Worm (Caenorhabditis elegans) whole organism, late embryonic: ENCODE measurements around the gene ugt-46.
A peak's percentile ranks its signal among the peaks of the same experiment; 100 is the strongest.

ENCODE experiments used
- F13H6.1 ChIP-seq: sonication (generic microtip); optimal IDR thresholded peaks from 2 replicates; lab custom pipeline; 2016; ENCODE audit warnings: missing genetic modification characterization, missing compliant biosample characterization
- K02D7.2 ChIP-seq: sonication (generic microtip); optimal IDR thresholded peaks from 2 replicates; lab custom pipeline; 2017; ENCODE audit warnings: mild to moderate bottlenecking, missing genetic modification characterization, missing compliant biosample characterization
- K09A11.1 ChIP-seq: sonication (generic microtip); optimal IDR thresholded peaks from 2 replicates; lab custom pipeline; 2017; ENCODE audit warnings: antibody characterized with exemption, mild to moderate bottlenecking, missing genetic modification characterization, missing compliant biosample characterization; ENCODE audit not compliant: insufficient read depth
- ama-1 ChIP-seq: fragments of 150-350 bp; optimal IDR thresholded peaks from 2 replicates; lab custom pipeline; 2014
- ceh-14 ChIP-seq: sonication (generic microtip); optimal IDR thresholded peaks from 2 replicates; lab custom pipeline; 2016; ENCODE audit warnings: missing genotype, missing genetic modification characterization, missing compliant biosample characterization
- ceh-2 ChIP-seq: sonication (generic microtip); optimal IDR thresholded peaks from 2 replicates; lab custom pipeline; 2016; ENCODE audit warnings: missing genotype, missing genetic modification characterization, missing compliant biosample characterization
- ceh-24 ChIP-seq: sonication (generic microtip); optimal IDR thresholded peaks from 2 replicates; lab custom pipeline; 2016; ENCODE audit warnings: mild to moderate bottlenecking, missing genetic modification characterization, missing compliant biosample characterization
- ceh-30 ChIP-seq: fragments of 150-350 bp; optimal IDR thresholded peaks from 2 replicates; lab custom pipeline; 2014; ENCODE audit warnings: missing biosample characterization, missing genetic modification characterization
- ceh-45 ChIP-seq: fragments of 200-800 bp; sonication (Bioruptor generic); IDR thresholded peaks from 2 replicates; pipeline ENCODE4 v1.3.6; 2022; ENCODE audit warnings: missing genetic modification reagents, missing genetic modification characterization, missing compliant biosample characterization
- ceh-6 ChIP-seq: fragments of 200-800 bp; sonication (Bioruptor generic); optimal IDR thresholded peaks from 2 replicates; lab custom pipeline; 2018; ENCODE audit warnings: mild to moderate bottlenecking, missing genetic modification characterization, missing compliant biosample characterization
- ceh-9 ChIP-seq: sonication (generic microtip); optimal IDR thresholded peaks from 2 replicates; lab custom pipeline; 2016; ENCODE audit warnings: mild to moderate bottlenecking, missing genetic modification characterization, inconsistent platforms, missing compliant biosample characterization
- dmd-4 ChIP-seq: sonication (generic microtip); optimal IDR thresholded peaks from 2 replicates; lab custom pipeline; 2016; ENCODE audit warnings: borderline replicate concordance, missing genetic modification characterization, missing compliant biosample characterization
- dve-1 ChIP-seq: sonication (generic microtip); optimal IDR thresholded peaks from 2 replicates; lab custom pipeline; 2017; ENCODE audit warnings: antibody characterized with exemption, mild to moderate bottlenecking, missing genetic modification characterization, missing compliant biosample characterization
- elt-4 ChIP-seq: sonication (generic microtip); optimal IDR thresholded peaks from 2 replicates; lab custom pipeline; 2016; ENCODE audit warnings: missing genetic modification characterization, missing compliant biosample characterization
- fkh-10 ChIP-seq: fragments of 150-350 bp; optimal IDR thresholded peaks from 2 replicates; lab custom pipeline; 2014; ENCODE audit warnings: missing biosample characterization, missing genetic modification reagents, missing genetic modification characterization
- fkh-6 ChIP-seq: sonication (generic microtip); optimal IDR thresholded peaks from 2 replicates; lab custom pipeline; 2016; ENCODE audit warnings: missing genetic modification characterization, missing compliant biosample characterization
- gmeb-2 ChIP-seq: sonication (generic microtip); optimal IDR thresholded peaks from 2 replicates; lab custom pipeline; 2016; ENCODE audit warnings: missing genetic modification characterization, inconsistent platforms, missing compliant biosample characterization
- hlh-13 ChIP-seq: fragments of 200-800 bp; sonication (Bioruptor generic); optimal IDR thresholded peaks from 2 replicates; lab custom pipeline; 2018; ENCODE audit warnings: mild to moderate bottlenecking, missing genetic modification characterization, missing compliant biosample characterization
- hlh-15 ChIP-seq: sonication (generic microtip); optimal IDR thresholded peaks from 2 replicates; lab custom pipeline; 2016; ENCODE audit warnings: missing genetic modification characterization, missing compliant biosample characterization
- hlh-8 ChIP-seq: sonication (generic microtip); optimal IDR thresholded peaks from 2 replicates; lab custom pipeline; 2016; ENCODE audit warnings: missing genotype, missing genetic modification characterization, missing compliant biosample characterization
- lin-11 ChIP-seq: fragments of 200-800 bp; sonication (Bioruptor generic); optimal IDR thresholded peaks from 2 replicates; lab custom pipeline; 2018; ENCODE audit warnings: mild to moderate bottlenecking, missing genetic modification characterization, missing compliant biosample characterization
- npax-4 ChIP-seq: sonication (generic microtip); optimal IDR thresholded peaks from 2 replicates; lab custom pipeline; 2016; ENCODE audit warnings: missing genetic modification characterization, missing compliant biosample characterization
- odd-2 ChIP-seq: sonication (generic microtip); optimal IDR thresholded peaks from 2 replicates; lab custom pipeline; 2017; ENCODE audit warnings: antibody characterized with exemption, mild to moderate bottlenecking, missing genetic modification characterization, missing compliant biosample characterization
- pag-3 ChIP-seq: sonication (generic microtip); optimal IDR thresholded peaks from 2 replicates; lab custom pipeline; 2016; ENCODE audit warnings: missing compliant biosample characterization, missing genetic modification characterization, borderline replicate concordance
- pax-1 ChIP-seq: fragments of 150-350 bp; optimal IDR thresholded peaks from 2 replicates; lab custom pipeline; 2014; ENCODE audit warnings: missing biosample characterization, missing genetic modification characterization
- pha-2 ChIP-seq: sonication (generic microtip); optimal IDR thresholded peaks from 2 replicates; lab custom pipeline; 2017; ENCODE audit warnings: mild to moderate bottlenecking, missing genetic modification characterization, missing compliant biosample characterization
- pha-4 ChIP-seq: fragments of 150-350 bp; optimal IDR thresholded peaks from 2 replicates; lab custom pipeline; 2018; ENCODE audit warnings: missing biosample characterization, missing genetic modification reagents, missing genetic modification characterization
- pqm-1 ChIP-seq: sonication (generic microtip); optimal IDR thresholded peaks from 2 replicates; lab custom pipeline; 2016; ENCODE audit warnings: missing genetic modification characterization, missing compliant biosample characterization
- pros-1 ChIP-seq: fragments of 150-350 bp; optimal IDR thresholded peaks from 2 replicates; lab custom pipeline; 2014; ENCODE audit warnings: missing biosample characterization, missing genetic modification reagents, missing genetic modification characterization
- sox-2 ChIP-seq: fragments of 200-800 bp; sonication (Bioruptor generic); IDR thresholded peaks from 2 replicates; pipeline ENCODE4 v1.3.6; 2022; ENCODE audit warnings: missing genetic modification reagents, missing genetic modification characterization, missing compliant biosample characterization
- sox-4 ChIP-seq: sonication (generic microtip); optimal IDR thresholded peaks from 2 replicates; lab custom pipeline; 2017; ENCODE audit warnings: mild to moderate bottlenecking, missing genetic modification characterization, inconsistent platforms, missing compliant biosample characterization
- tbx-7 ChIP-seq: sonication (generic microtip); optimal IDR thresholded peaks from 2 replicates; lab custom pipeline; 2016; ENCODE audit warnings: missing genotype, missing genetic modification characterization, missing compliant biosample characterization
- unc-3 ChIP-seq, 2 experiments: fragments of 200-800 bp in 1 of 2; sonication (Bioruptor generic) in 1 of 2; sonication (generic microtip) in 1 of 2; conservative IDR thresholded peaks in 1 of 2; optimal IDR thresholded peaks in 1 of 2; 2 replicates each; pipeline versions ENCODE4 v1.3.6 to Lab custom; 2016 to 2022; ENCODE audit warnings: missing compliant biosample characterization in 2 of 2, missing genetic modification characterization in 2 of 2, missing genetic modification reagents in 1 of 2
- zip-5 ChIP-seq: sonication (generic microtip); optimal IDR thresholded peaks from 2 replicates; lab custom pipeline; 2016; ENCODE audit warnings: missing genetic modification characterization, missing compliant biosample characterization
- ztf-16 ChIP-seq: sonication (generic microtip); optimal IDR thresholded peaks from 2 replicates; lab custom pipeline; 2017; ENCODE audit warnings: missing genetic modification characterization, missing compliant biosample characterization

Gene ugt-46

DNA sequence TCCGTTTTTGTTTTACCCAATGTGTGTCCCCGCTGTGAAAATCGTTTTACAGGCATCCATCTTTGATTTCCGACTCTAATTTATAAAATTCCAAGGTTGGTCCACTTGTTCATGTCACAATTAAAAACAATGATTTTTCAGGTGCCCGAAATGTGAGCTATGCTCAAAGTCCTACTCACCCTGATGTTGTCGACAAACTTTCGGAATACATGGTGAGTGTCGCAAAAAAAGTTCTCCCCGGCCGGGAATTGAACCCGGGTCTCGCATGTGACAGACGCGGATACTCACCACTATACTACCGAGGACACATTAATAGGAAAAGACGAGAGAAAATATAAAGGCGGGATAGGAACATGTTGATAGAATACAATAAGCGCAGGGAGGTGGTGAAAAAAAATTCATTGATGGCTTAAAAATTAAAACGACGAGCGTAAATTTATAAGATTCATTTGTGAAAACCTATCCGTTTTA is 40.4 kb downstream of the ugt-46 start, which contains the start of gene egl-17 (continued):
- TF ChIP-seq zip-5 (tag; lab: Kevin White, UChicago) (peak; percentile 64), hlh-15 (tag; lab: Kevin White, UChicago) (peak; percentile 93), unc-3 (GFP tag; conservative IDR thresholded peaks at IDR 0.05; lab: Robert Waterston, UW) (peak; percentile 92), unc-3 (tag; optimal IDR thresholded peaks at IDR 0.05; lab: Kevin White, UChicago) (peak; percentile 90), K09A11.1 (tag; lab: Kevin White, UChicago) (peak; percentile 81), ceh-2 (tag; lab: Kevin White, UChicago) (peak; percentile 87), dve-1 (peak; percentile 84), pros-1 (no peak), K02D7.2 (tag; lab: Kevin White, UChicago) (peak; percentile 92), pag-3 (tag; lab: Kevin White, UChicago) (peak; percentile 75), ceh-9 (tag; lab: Kevin White, UChicago) (peak; percentile 48), hlh-13 (GFP tag; lab: Kevin White, UChicago) (peak; percentile 77), npax-4 (tag; lab: Kevin White, UChicago) (peak; percentile 87), ceh-14 (tag; lab: Kevin White, UChicago) (peak; percentile 93), hlh-8 (tag; lab: Kevin White, UChicago) (peak; percentile 89), dmd-4 (tag; lab: Kevin White, UChicago) (peak; percentile 96)

DNA sequence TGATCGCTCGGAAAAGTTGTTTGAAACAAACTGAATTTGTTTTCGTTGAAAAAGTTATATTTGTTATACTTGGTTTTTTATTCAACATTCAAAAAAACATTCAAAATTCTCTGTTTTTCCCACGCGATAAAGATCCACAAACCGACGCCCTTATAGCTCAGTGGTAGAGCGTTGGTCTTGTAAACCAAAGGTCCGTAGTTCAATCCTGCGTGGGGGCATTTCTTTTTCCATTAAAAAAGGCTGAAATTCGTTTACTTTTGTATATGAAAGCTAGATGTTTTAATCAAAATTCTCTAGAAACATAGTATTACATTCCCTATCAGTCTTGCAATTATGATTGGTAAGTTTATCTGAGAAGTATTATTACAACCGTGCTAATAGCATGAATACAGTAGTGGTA is 42.4 kb downstream of the ugt-46 start:
- TF ChIP-seq lin-11 = no peak
- TF ChIP-seq pax-1 (tag; lab: Kevin White, UChicago) = no peak
- TF ChIP-seq tbx-7 (tag; lab: Kevin White, UChicago) = no peak
- no peak for TF ChIP-seq hlh-8 (tag; lab: Kevin White, UChicago)
- TF ChIP-seq elt-4 (tag; lab: Kevin White, UChicago) = no peak
- TF ChIP-seq pqm-1 (tag; lab: Kevin White, UChicago) = no peak

DNA sequence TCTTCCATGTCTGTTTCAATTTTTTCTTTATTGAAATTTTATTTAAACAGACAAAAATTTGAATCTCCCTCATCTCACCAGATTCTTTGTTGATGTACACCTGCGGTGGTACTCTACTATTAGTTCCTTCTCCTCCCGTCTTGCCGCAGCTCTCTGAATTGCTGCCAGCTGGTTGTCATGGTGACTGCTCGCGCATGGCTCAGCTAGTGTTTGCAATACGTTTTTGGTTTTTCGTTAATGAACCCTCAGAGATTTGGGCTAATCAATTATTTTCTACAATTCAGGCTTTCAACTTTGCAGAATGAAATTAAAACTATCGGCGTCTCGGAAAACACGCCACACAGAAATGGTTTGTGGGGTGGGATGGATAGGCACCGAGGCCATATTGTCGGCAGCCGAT is 48.9 kb downstream of the ugt-46 start, which contains the start of gene che-2:
che-2 (plus strand) TSS at position 301 of the 400 bp plus-strand sequence.
- TF ChIP-seq ama-1 = no peak
- no peak for TF ChIP-seq gmeb-2
- TF ChIP-seq pha-2 (tag; lab: Kevin White, UChicago) = no peak
- TF ChIP-seq sox-4 = no peak
- no peak for TF ChIP-seq pqm-1 (tag; lab: Kevin White, UChicago)
- TF ChIP-seq elt-4 (tag; lab: Kevin White, UChicago) = no peak
- no peak for TF ChIP-seq ceh-30 (tag; lab: Kevin White, UChicago)
- TF ChIP-seq fkh-10 (GFP tag; lab: Kevin White, UChicago) = no peak
- TF ChIP-seq F13H6.1 (tag; lab: Kevin White, UChicago) = no peak
- no peak for TF ChIP-seq npax-4 (tag; lab: Kevin White, UChicago)
- no peak for TF ChIP-seq ztf-16 (tag; lab: Kevin White, UChicago)
- TF ChIP-seq ceh-45 (GFP tag; lab: Robert Waterston, UW) = no peak
- TF ChIP-seq ceh-9 (tag; lab: Kevin White, UChicago) = no peak
- TF ChIP-seq hlh-15 (tag; lab: Kevin White, UChicago) = no peak
- TF ChIP-seq ceh-24 = no peak
- no peak for TF ChIP-seq pha-4 (tag; lab: Kevin White, UChicago)
- no peak for TF ChIP-seq tbx-7 (tag; lab: Kevin White, UChicago)
- no peak for TF ChIP-seq odd-2 (tag; lab: Kevin White, UChicago)

DNA sequence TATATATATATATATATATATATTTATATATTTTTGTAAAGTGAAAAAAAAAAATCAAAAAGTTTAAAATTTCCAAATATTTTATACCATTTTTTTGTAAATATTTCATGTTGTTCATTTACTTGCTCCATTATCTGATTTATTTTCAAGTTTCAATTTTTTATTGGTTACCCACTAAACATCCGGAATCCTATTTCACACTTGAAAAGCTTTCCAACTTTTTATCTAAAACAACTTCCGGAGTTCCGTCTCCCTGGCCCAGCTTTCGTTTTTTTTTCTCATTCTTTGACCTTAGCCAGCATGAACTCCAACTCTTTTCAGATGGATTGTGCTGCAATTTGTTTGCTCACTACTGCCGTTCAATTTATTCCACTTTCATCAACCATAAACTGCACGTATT is 53.8 kb downstream of the ugt-46 start, which contains the start of gene F38G1.3:
F38G1.3 (plus strand) TSS at position 301 of the 400 bp plus-strand sequence.
- TF ChIP-seq dve-1 (no peak), odd-2 (tag; lab: Kevin White, UChicago) (no peak), sox-2 (GFP tag; lab: Robert Waterston, UW) (no peak), fkh-6 (tag; lab: Kevin White, UChicago) (no peak), ceh-6 (no peak)
